Fruit fly (Drosophila melanogaster) whole organism, embryonic: ENCODE results near the gene Octbeta2R.

Experiments used
- Antp ChIP-seq: fragments of 200-800 bp; sonication (Bioruptor generic); optimal IDR thresholded peaks from 3 replicates; lab custom pipeline; 2016; ENCODE audit warnings: missing biosample characterization, missing genetic modification characterization
- Bdp1 ChIP-seq: fragments of 200-800 bp; sonication (Bioruptor generic); optimal IDR thresholded peaks from 3 replicates; lab custom pipeline; 2016; ENCODE audit warnings: missing biosample characterization, missing genetic modification characterization
- CG12155 ChIP-seq: fragments of 200-800 bp; sonication (Bioruptor generic); optimal IDR thresholded peaks from 3 replicates; lab custom pipeline; 2016; ENCODE audit warnings: missing biosample characterization, missing genetic modification characterization
- CG1233 ChIP-seq: fragments of 200-800 bp; sonication (Bioruptor generic); optimal IDR thresholded peaks from 4 replicates; lab custom pipeline; 2018; ENCODE audit warnings: missing biosample characterization, mild to moderate bottlenecking, missing genetic modification characterization
- CG13624 ChIP-seq: fragments of 200-800 bp; sonication (Bioruptor generic); optimal IDR thresholded peaks from 2 replicates; lab custom pipeline; 2016; ENCODE audit warnings: missing biosample characterization, missing genetic modification characterization
- CG13775 ChIP-seq: fragments of 200-800 bp; sonication (Bioruptor generic); optimal IDR thresholded peaks from 3 replicates; lab custom pipeline; 2017; ENCODE audit warnings: missing biosample characterization, mild to moderate bottlenecking, missing genetic modification characterization
- CG14667 ChIP-seq: fragments of 200-800 bp; sonication (Bioruptor generic); IDR thresholded peaks from 2 replicates; pipeline ENCODE4 v1.3.6; 2022; ENCODE audit warnings: missing biosample characterization, missing genetic modification characterization
- CG14965 ChIP-seq: fragments of 200-800 bp; sonication (Bioruptor generic); optimal IDR thresholded peaks from 2 replicates; lab custom pipeline; 2016; ENCODE audit warnings: missing biosample characterization, missing genetic modification characterization, borderline replicate concordance
- CG15696 ChIP-seq: fragments of 200-800 bp; sonication (Bioruptor generic); optimal IDR thresholded peaks from 2 replicates; lab custom pipeline; 2019; ENCODE audit warnings: missing biosample characterization, mild to moderate bottlenecking, missing genetic modification characterization, moderate library complexity
- CG1602 ChIP-seq: fragments of 200-800 bp; sonication (Bioruptor generic); optimal IDR thresholded peaks from 3 replicates; lab custom pipeline; 2016; ENCODE audit warnings: missing biosample characterization, missing genetic modification characterization
- CG16815 ChIP-seq: fragments of 200-800 bp; sonication (Bioruptor generic); optimal IDR thresholded peaks from 3 replicates; lab custom pipeline; 2017; ENCODE audit warnings: missing biosample characterization, mild to moderate bottlenecking, missing genetic modification characterization
- CG17361 ChIP-seq: fragments of 200-800 bp; sonication (Bioruptor generic); IDR thresholded peaks from 3 replicates; pipeline ENCODE4 v1.3.6; 2022; ENCODE audit warnings: missing biosample characterization, missing genetic modification characterization
- CG18764 ChIP-seq: fragments of 200-800 bp; sonication (Bioruptor generic); optimal IDR thresholded peaks from 3 replicates; lab custom pipeline; 2016; ENCODE audit warnings: missing biosample characterization, missing genetic modification characterization
- CG31365 ChIP-seq: fragments of 200-800 bp; sonication (Bioruptor generic); optimal IDR thresholded peaks from 2 replicates; lab custom pipeline; 2018; ENCODE audit warnings: missing biosample characterization, mild to moderate bottlenecking, missing genetic modification characterization
- CG5245 ChIP-seq: fragments of 200-800 bp; sonication (Bioruptor generic); optimal IDR thresholded peaks from 3 replicates; lab custom pipeline; 2016; ENCODE audit warnings: missing biosample characterization, missing genetic modification characterization
- CG6683 ChIP-seq: fragments of 200-800 bp; sonication (Bioruptor generic); optimal IDR thresholded peaks from 2 replicates; lab custom pipeline; 2017; ENCODE audit warnings: missing biosample characterization, mild to moderate bottlenecking, missing genetic modification characterization, missing genetic modification reagents
- Camta ChIP-seq: fragments of 200-800 bp; sonication (Bioruptor generic); optimal IDR thresholded peaks from 2 replicates; lab custom pipeline; 2016; ENCODE audit warnings: missing biosample characterization, missing genetic modification characterization
- Dad ChIP-seq: fragments of 200-800 bp; sonication (Bioruptor generic); optimal IDR thresholded peaks from 3 replicates; lab custom pipeline; 2016; ENCODE audit warnings: missing biosample characterization, missing genetic modification characterization
- Elba2 ChIP-seq: fragments of 200-800 bp; sonication (Bioruptor generic); optimal IDR thresholded peaks from 3 replicates; lab custom pipeline; 2016; ENCODE audit warnings: missing biosample characterization, missing genetic modification characterization
- HLH3B ChIP-seq: fragments of 200-800 bp; sonication (Bioruptor generic); IDR thresholded peaks from 2 replicates; pipeline ENCODE4 v1.3.6; 2022; ENCODE audit warnings: missing biosample characterization, missing genetic modification characterization
- HLH54F ChIP-seq: fragments of 200-800 bp; sonication (Bioruptor generic); optimal IDR thresholded peaks from 3 replicates; lab custom pipeline; 2016; ENCODE audit warnings: missing biosample characterization, missing genetic modification characterization
- Meics ChIP-seq: fragments of 200-800 bp; sonication (Bioruptor generic); optimal IDR thresholded peaks from 2 replicates; lab custom pipeline; 2017; ENCODE audit warnings: missing biosample characterization, mild to moderate bottlenecking, missing genetic modification characterization
- Mrtf ChIP-seq: fragments of 200-800 bp; sonication (Bioruptor generic); IDR thresholded peaks from 3 replicates; pipeline ENCODE4 v1.3.6; 2022; ENCODE audit warnings: missing biosample characterization, missing genetic modification characterization
- Rx ChIP-seq: fragments of 200-800 bp; sonication (Bioruptor generic); IDR thresholded peaks from 2 replicates; pipeline ENCODE4 v1.3.6; 2022; ENCODE audit warnings: missing biosample characterization, missing genetic modification characterization
- Sin3A ChIP-seq: fragments of >200 bp; optimal IDR thresholded peaks from 2 replicates; lab custom pipeline; 2018
- Six4 ChIP-seq: fragments of 200-800 bp; sonication (Bioruptor generic); optimal IDR thresholded peaks from 2 replicates; lab custom pipeline; 2016; ENCODE audit warnings: missing biosample characterization, missing genetic modification characterization
- ab ChIP-seq: fragments of 200-800 bp; sonication (Bioruptor generic); optimal IDR thresholded peaks from 2 replicates; lab custom pipeline; 2016; ENCODE audit warnings: missing biosample characterization, missing genetic modification characterization
- ara ChIP-seq: fragments of 200-800 bp; sonication (Bioruptor generic); IDR thresholded peaks from 2 replicates; pipeline ENCODE4 v1.3.6; 2022; ENCODE audit warnings: missing biosample characterization, missing genetic modification characterization
- bcd ChIP-seq: fragments of 200-800 bp; sonication (Bioruptor generic); optimal IDR thresholded peaks from 2 replicates; lab custom pipeline; 2017; ENCODE audit warnings: missing biosample characterization, mild to moderate bottlenecking, missing genetic modification characterization
- cato ChIP-seq: fragments of 200-800 bp; sonication (Bioruptor generic); optimal IDR thresholded peaks from 2 replicates; lab custom pipeline; 2016; ENCODE audit warnings: missing biosample characterization, missing genetic modification characterization, borderline replicate concordance
- chinmo ChIP-seq: fragments of 200-800 bp; sonication (Bioruptor generic); IDR thresholded peaks from 4 replicates; pipeline ENCODE4 v1.3.6; 2022; ENCODE audit warnings: missing biosample characterization, missing genetic modification characterization; ENCODE audit not compliant: partially characterized antibody
- chn ChIP-seq: fragments of 200-800 bp; sonication (Bioruptor generic); optimal IDR thresholded peaks from 2 replicates; lab custom pipeline; 2016; ENCODE audit warnings: missing biosample characterization, missing genetic modification characterization
- ems ChIP-seq: fragments of 200-800 bp; sonication (Bioruptor generic); optimal IDR thresholded peaks from 3 replicates; lab custom pipeline; 2016; ENCODE audit warnings: missing biosample characterization, missing genetic modification characterization
- exex ChIP-seq: fragments of 200-800 bp; sonication (Bioruptor generic); optimal IDR thresholded peaks from 4 replicates; lab custom pipeline; 2018; ENCODE audit warnings: missing biosample characterization, mild to moderate bottlenecking, missing genetic modification characterization, moderate library complexity
- eyg ChIP-seq: fragments of 200-800 bp; sonication (Bioruptor generic); optimal IDR thresholded peaks from 3 replicates; lab custom pipeline; 2016; ENCODE audit warnings: missing biosample characterization, missing genetic modification characterization
- fu2 ChIP-seq: fragments of 200-800 bp; sonication (Bioruptor generic); optimal IDR thresholded peaks from 2 replicates; lab custom pipeline; 2016; ENCODE audit warnings: missing biosample characterization, missing genetic modification characterization
- gce ChIP-seq: fragments of 200-800 bp; sonication (Bioruptor generic); IDR thresholded peaks from 3 replicates; pipeline ENCODE4 v1.3.6; 2022; ENCODE audit warnings: missing biosample characterization, missing genetic modification characterization
- gcm2 ChIP-seq: fragments of 200-800 bp; sonication (Bioruptor generic); optimal IDR thresholded peaks from 2 replicates; lab custom pipeline; 2016; ENCODE audit warnings: missing biosample characterization, missing genetic modification characterization
- grn ChIP-seq: fragments of 200-800 bp; sonication (Bioruptor generic); optimal IDR thresholded peaks from 3 replicates; lab custom pipeline; 2017; ENCODE audit warnings: missing biosample characterization, missing genetic modification characterization
- insv ChIP-seq, 2 experiments: fragments of 200-800 bp; sonication (Bioruptor generic); optimal IDR thresholded peaks; 3 replicates each; lab custom pipeline; 2016 to 2018; ENCODE audit warnings: missing biosample characterization in 2 of 2, missing genetic modification characterization in 2 of 2
- jumu ChIP-seq: fragments of 200-800 bp; sonication (Bioruptor generic); optimal IDR thresholded peaks from 3 replicates; lab custom pipeline; 2016; ENCODE audit warnings: missing biosample characterization, missing genetic modification characterization
- knrl ChIP-seq: fragments of 200-800 bp; sonication (Bioruptor generic); IDR thresholded peaks from 3 replicates; pipeline ENCODE4 v1.3.6; 2022; ENCODE audit warnings: missing biosample characterization, missing genetic modification characterization; ENCODE audit not compliant: partially characterized antibody
- lov ChIP-seq, 2 experiments: fragments of 200-800 bp in 1 of 2; fragments of >200 bp in 1 of 2; sonication (Bioruptor generic) in 1 of 2; IDR thresholded peaks in 1 of 2; optimal IDR thresholded peaks in 1 of 2; 2 replicates in 1 of 2; 3 replicates in 1 of 2; pipeline versions ENCODE4 v1.3.6 to Lab custom; 2017 to 2022; ENCODE audit warnings: missing biosample characterization in 1 of 2, missing genetic modification characterization in 1 of 2
- psq ChIP-seq: fragments of 200-800 bp; sonication (Bioruptor generic); optimal IDR thresholded peaks from 2 replicates; lab custom pipeline; 2017; ENCODE audit warnings: missing biosample characterization, missing genetic modification characterization
- slou ChIP-seq: fragments of 200-800 bp; sonication (Bioruptor generic); optimal IDR thresholded peaks from 3 replicates; lab custom pipeline; 2016; ENCODE audit warnings: missing biosample characterization, missing genetic modification characterization
- slp2 ChIP-seq: fragments of 200-800 bp; sonication (Bioruptor generic); optimal IDR thresholded peaks from 2 replicates; lab custom pipeline; 2016; ENCODE audit warnings: missing biosample characterization, missing genetic modification characterization
- sqz ChIP-seq: fragments of 200-800 bp; sonication (Bioruptor generic); optimal IDR thresholded peaks from 3 replicates; lab custom pipeline; 2018; ENCODE audit warnings: missing biosample characterization, mild to moderate bottlenecking, missing genetic modification characterization
- tgo ChIP-seq: fragments of 200-800 bp; sonication (Bioruptor generic); IDR thresholded peaks from 3 replicates; pipeline ENCODE4 v1.3.6; 2022; ENCODE audit warnings: missing biosample characterization, missing genetic modification characterization
- tio ChIP-seq: fragments of 200-800 bp; sonication (Bioruptor generic); optimal IDR thresholded peaks from 2 replicates; lab custom pipeline; 2017; ENCODE audit warnings: missing biosample characterization, missing genetic modification characterization, inconsistent platforms
- trem ChIP-seq: fragments of 200-800 bp; optimal IDR thresholded peaks from 3 replicates; lab custom pipeline; 2019; ENCODE audit warnings: missing biosample characterization, mild to moderate bottlenecking, missing genetic modification characterization, moderate library complexity
- tx ChIP-seq: fragments of 200-800 bp; sonication (Bioruptor generic); optimal IDR thresholded peaks from 2 replicates; lab custom pipeline; 2016; ENCODE audit warnings: missing biosample characterization, missing genetic modification characterization
- zen2 ChIP-seq: fragments of 200-800 bp; sonication (Bioruptor generic); IDR thresholded peaks from 3 replicates; pipeline ENCODE4 v1.3.6; 2022; ENCODE audit warnings: missing biosample characterization, missing genetic modification characterization; ENCODE audit not compliant: partially characterized antibody

The Octbeta2R gene

DNA sequence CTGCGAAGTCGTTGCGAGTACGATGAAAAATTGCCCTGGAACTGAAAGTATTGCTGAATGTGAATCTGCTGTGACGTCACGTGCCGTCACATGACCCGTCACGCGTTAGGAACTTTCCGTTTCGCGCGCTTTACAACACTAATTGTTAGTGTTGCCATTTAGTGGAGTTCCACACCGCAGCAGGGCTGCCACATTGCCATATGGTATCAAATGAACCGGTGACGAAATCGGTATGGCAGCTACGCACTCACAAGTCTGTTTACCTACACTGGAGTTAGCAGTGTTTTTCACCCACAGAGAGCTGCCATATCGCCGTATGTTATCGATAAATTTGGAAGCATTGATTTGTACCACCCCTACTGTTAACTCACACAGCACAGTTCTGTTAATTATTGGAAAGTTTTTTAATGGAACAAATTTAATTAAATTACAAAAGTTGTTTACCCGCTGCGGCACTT, 32.2 kb upstream of the Octbeta2R start, which contains the start of the genes Vha55 and Snx3 (continued):
- peak; percentile 89 for TF ChIP-seq Antp (GFP tag; lab: Kevin White, UChicago)
- TF ChIP-seq Sin3A (lab: Kevin White, UChicago), result peak; percentile 92
- TF ChIP-seq tgo (GFP tag; lab: Robert Waterston, UW), result no peak
- TF ChIP-seq sqz (GFP tag; lab: Kevin White, UChicago), result no peak
- TF ChIP-seq ab (GFP tag; lab: Kevin White, UChicago), result peak; percentile 21
- TF ChIP-seq Dad (GFP tag; lab: Kevin White, UChicago), result peak; percentile 89
- no peak for TF ChIP-seq CG17361 (GFP tag; lab: Robert Waterston, UW)
- TF ChIP-seq CG6683 (GFP tag; lab: Kevin White, UChicago), result peak; percentile 48
- peak; percentile 91 for TF ChIP-seq jumu (GFP tag; lab: Kevin White, UChicago)
- TF ChIP-seq gcm2 (GFP tag; lab: Kevin White, UChicago), result peak; percentile 21
- peak; percentile 72 for TF ChIP-seq chn (GFP tag; lab: Kevin White, UChicago)
- TF ChIP-seq tio, result no peak
- TF ChIP-seq insv (GFP tag; optimal IDR thresholded peaks at IDR 0.05; lab: Kevin White, UChicago), result peak in 1 of 2 experiments; percentile 68
- peak; percentile 64 for TF ChIP-seq slou (GFP tag; lab: Kevin White, UChicago)
- no peak for TF ChIP-seq CG14667 (GFP tag; lab: Robert Waterston, UW)
- TF ChIP-seq CG15696 (tag; lab: Kevin White, UChicago), result peak; percentile 20
- TF ChIP-seq Meics (GFP tag; lab: Kevin White, UChicago), result peak; percentile 56
- TF ChIP-seq grn (GFP tag; lab: Kevin White, UChicago), result no peak
- peak; percentile 35 for TF ChIP-seq CG13775 (GFP tag; lab: Kevin White, UChicago)
- no peak for TF ChIP-seq lov (optimal IDR thresholded peaks at IDR 0.05; lab: Kevin White, UChicago)
- TF ChIP-seq lov (GFP tag; IDR thresholded peaks at IDR 0.05; lab: Robert Waterston, UW), result no peak
- no peak for TF ChIP-seq knrl (GFP tag; lab: Robert Waterston, UW)
- peak; percentile 60 for TF ChIP-seq CG1602 (GFP tag; lab: Kevin White, UChicago)
- TF ChIP-seq ara (GFP tag; lab: Robert Waterston, UW), result no peak
- peak; percentile 83 for TF ChIP-seq fu2 (GFP tag; lab: Kevin White, UChicago)
- TF ChIP-seq trem, result peak; percentile 91
- peak; percentile 67 for TF ChIP-seq eyg (GFP tag; lab: Kevin White, UChicago)
- no peak for TF ChIP-seq Elba2 (GFP tag; lab: Kevin White, UChicago)
- peak; percentile 52 for TF ChIP-seq CG31365 (tag; lab: Kevin White, UChicago)
- TF ChIP-seq cato (GFP tag; lab: Kevin White, UChicago), result peak; percentile 60
- no peak for TF ChIP-seq chinmo
- TF ChIP-seq Six4, result peak; percentile 20
- peak; percentile 76 for TF ChIP-seq CG18764 (GFP tag; lab: Kevin White, UChicago)
- TF ChIP-seq HLH54F, result peak; percentile 91
- peak; percentile 66 for TF ChIP-seq ems (GFP tag; lab: Kevin White, UChicago)
- TF ChIP-seq zen2, result no peak
- peak; percentile 27 for TF ChIP-seq slp2
- peak; percentile 32 for TF ChIP-seq CG1233 (GFP tag; lab: Kevin White, UChicago)
- no peak for TF ChIP-seq gce (GFP tag; lab: Robert Waterston, UW)
- peak; percentile 73 for TF ChIP-seq bcd
- TF ChIP-seq Rx, result no peak
- TF ChIP-seq HLH3B (GFP tag; lab: Robert Waterston, UW), result no peak
- peak; percentile 88 for TF ChIP-seq CG13624 (GFP tag; lab: Kevin White, UChicago)
- peak; percentile 7 for TF ChIP-seq exex
- peak; percentile 74 for TF ChIP-seq CG5245 (GFP tag; lab: Kevin White, UChicago)
- peak; percentile 77 for TF ChIP-seq tx (GFP tag; lab: Kevin White, UChicago)
- TF ChIP-seq Mrtf (GFP tag; lab: Robert Waterston, UW), result no peak
- peak; percentile 60 for TF ChIP-seq psq (GFP tag; lab: Kevin White, UChicago)
- TF ChIP-seq Bdp1 (GFP tag; lab: Kevin White, UChicago), result peak; percentile 75
- TF ChIP-seq CG14965 (GFP tag; lab: Kevin White, UChicago), result peak; percentile 38
- peak; percentile 51 for TF ChIP-seq CG16815 (GFP tag; lab: Kevin White, UChicago)
- peak; percentile 83 for TF ChIP-seq Camta (GFP tag; lab: Kevin White, UChicago)
- peak; percentile 88 for TF ChIP-seq CG12155
